Worm (Caenorhabditis elegans) whole organism, young adult: Measurements from ENCODE around the gene smg-8.

ENCODE experiments used
- B0019.2 ChIP-seq: fragments of 200-800 bp; sonication (Bioruptor generic); conservative IDR thresholded peaks from 2 replicates; pipeline ENCODE4 v1.3.6; 2022; ENCODE audit warnings: missing genetic modification reagents, missing genetic modification characterization, missing compliant biosample characterization
- B0035.1 ChIP-seq: sonication (generic microtip); optimal IDR thresholded peaks from 2 replicates; lab custom pipeline; 2016; ENCODE audit warnings: missing genetic modification characterization, mild to moderate bottlenecking, missing compliant biosample characterization, missing genotype, missing genetic modification reagents
- C17E4.6 ChIP-seq: fragments of 200-800 bp; sonication (Bioruptor generic); IDR thresholded peaks from 2 replicates; pipeline ENCODE4 v1.3.6; 2022; ENCODE audit warnings: missing genetic modification reagents, missing genetic modification characterization, missing compliant biosample characterization
- D2030.7 ChIP-seq: fragments of 200-800 bp; sonication (Bioruptor generic); IDR thresholded peaks from 2 replicates; pipeline ENCODE4 v1.3.6; 2022; ENCODE audit warnings: missing genetic modification reagents, missing genetic modification characterization, missing compliant biosample characterization
- F23B12.7 ChIP-seq: sonication (generic microtip); optimal IDR thresholded peaks from 2 replicates; lab custom pipeline; 2017; ENCODE audit warnings: missing genetic modification characterization, mild to moderate bottlenecking, missing compliant biosample characterization, antibody characterized with exemption, moderate library complexity; ENCODE audit not compliant: insufficient read depth
- F39B2.1 ChIP-seq: fragments of 200-800 bp; sonication (Bioruptor generic); IDR thresholded peaks from 2 replicates; pipeline ENCODE4 v1.3.6; 2022; ENCODE audit warnings: missing genetic modification reagents, missing genetic modification characterization, missing compliant biosample characterization
- F55B11.4 ChIP-seq: sonication (generic microtip); optimal IDR thresholded peaks from 2 replicates; lab custom pipeline; 2016; ENCODE audit warnings: missing compliant biosample characterization, missing genetic modification characterization, borderline replicate concordance; ENCODE audit not compliant: insufficient read depth
- F57C9.4 ChIP-seq: sonication (generic microtip); optimal IDR thresholded peaks from 2 replicates; lab custom pipeline; 2017; ENCODE audit warnings: mild to moderate bottlenecking, missing genetic modification characterization, missing compliant biosample characterization
- T26A5.8 ChIP-seq: sonication (generic microtip); optimal IDR thresholded peaks from 2 replicates; lab custom pipeline; 2016; ENCODE audit warnings: missing genetic modification characterization, missing compliant biosample characterization
- Y53G8AR.9 ChIP-seq: fragments of 200-800 bp; sonication (Bioruptor generic); conservative IDR thresholded peaks from 2 replicates; pipeline ENCODE4 v1.3.6; 2022; ENCODE audit warnings: missing genetic modification reagents, missing genetic modification characterization, missing compliant biosample characterization
- Y67H2A.10 ChIP-seq: fragments of 200-800 bp; sonication (Bioruptor generic); conservative IDR thresholded peaks from 2 replicates; pipeline ENCODE4 v1.3.6; 2022; ENCODE audit warnings: missing genetic modification reagents, missing genetic modification characterization, missing compliant biosample characterization
- athp-1 ChIP-seq: sonication (generic microtip); optimal IDR thresholded peaks from 2 replicates; lab custom pipeline; 2017; ENCODE audit warnings: mild to moderate bottlenecking, missing genetic modification characterization, missing compliant biosample characterization
- cebp-1 ChIP-seq, 2 experiments: fragments of 200-800 bp in 1 of 2; sonication (Bioruptor generic) in 1 of 2; sonication (generic microtip) in 1 of 2; IDR thresholded peaks in 1 of 2; optimal IDR thresholded peaks in 1 of 2; 2 replicates each; pipeline versions ENCODE4 v1.3.6 to Lab custom; 2017 to 2022; ENCODE audit warnings: missing compliant biosample characterization in 2 of 2, missing genetic modification characterization in 2 of 2, mild to moderate bottlenecking in 1 of 2, missing genetic modification reagents in 1 of 2, moderate library complexity in 1 of 2
- dpl-1 ChIP-seq: fragments of 150-350 bp; optimal IDR thresholded peaks from 2 replicates; lab custom pipeline; 2014; ENCODE audit warnings: missing biosample characterization, missing genetic modification reagents, missing genetic modification characterization
- egl-18 ChIP-seq: fragments of 200-800 bp; sonication (Bioruptor generic); IDR thresholded peaks from 2 replicates; pipeline ENCODE4 v1.3.6; 2022; ENCODE audit warnings: missing genetic modification reagents, missing genetic modification characterization, missing compliant biosample characterization
- ets-4 ChIP-seq: fragments of 200-800 bp; sonication (Bioruptor generic); optimal IDR thresholded peaks from 2 replicates; lab custom pipeline; 2018; ENCODE audit warnings: mild to moderate bottlenecking, missing genetic modification characterization, missing compliant biosample characterization
- fkh-3 ChIP-seq: sonication (generic microtip); optimal IDR thresholded peaks from 2 replicates; lab custom pipeline; 2016; ENCODE audit warnings: mild to moderate bottlenecking, missing genetic modification characterization, missing compliant biosample characterization
- him-1 ChIP-seq: sonication (generic microtip); optimal IDR thresholded peaks from 2 replicates; lab custom pipeline; 2016; ENCODE audit warnings: missing genotype, missing genetic modification reagents, missing genetic modification characterization, missing compliant biosample characterization
- hmg-1.2 ChIP-seq: fragments of 200-800 bp; sonication (Bioruptor generic); IDR thresholded peaks from 2 replicates; pipeline ENCODE4 v1.3.6; 2022; ENCODE audit warnings: missing genetic modification reagents, missing genetic modification characterization, missing compliant biosample characterization
- hrde-1 ChIP-seq: sonication (generic microtip); optimal IDR thresholded peaks from 2 replicates; lab custom pipeline; 2016; ENCODE audit warnings: missing genetic modification characterization, mild to moderate bottlenecking, missing compliant biosample characterization, moderate library complexity, missing genotype, missing genetic modification reagents, borderline replicate concordance
- lag-1 ChIP-seq: fragments of 200-800 bp; sonication (Bioruptor generic); IDR thresholded peaks from 2 replicates; pipeline ENCODE4 v1.3.6; 2022; ENCODE audit warnings: missing genetic modification reagents, missing genetic modification characterization, missing compliant biosample characterization
- lin-26 ChIP-seq: fragments of 200-800 bp; sonication (Bioruptor generic); IDR thresholded peaks from 2 replicates; pipeline ENCODE4 v1.3.6; 2022; ENCODE audit warnings: missing genetic modification reagents, missing genetic modification characterization, missing compliant biosample characterization
- lin-54 ChIP-seq: fragments of 200-800 bp; sonication (Bioruptor generic); optimal IDR thresholded peaks from 2 replicates; lab custom pipeline; 2018; ENCODE audit warnings: mild to moderate bottlenecking, missing genetic modification characterization, missing compliant biosample characterization
- lsy-27 ChIP-seq: sonication (generic microtip); optimal IDR thresholded peaks from 2 replicates; lab custom pipeline; 2017; ENCODE audit warnings: missing genetic modification characterization, mild to moderate bottlenecking, missing compliant biosample characterization, antibody characterized with exemption, missing genotype, borderline replicate concordance; ENCODE audit not compliant: insufficient read depth
- madf-6 ChIP-seq: fragments of 200-800 bp; sonication (Bioruptor generic); IDR thresholded peaks from 2 replicates; pipeline ENCODE4 v1.3.6; 2022; ENCODE audit warnings: missing genetic modification reagents, missing genetic modification characterization, missing compliant biosample characterization
- mes-4 ChIP-seq: sonication (generic microtip); optimal IDR thresholded peaks from 2 replicates; lab custom pipeline; 2016; ENCODE audit warnings: missing genotype, missing genetic modification characterization, missing compliant biosample characterization
- nfya-2 ChIP-seq: fragments of 200-800 bp; sonication (Bioruptor generic); IDR thresholded peaks from 2 replicates; pipeline ENCODE4 v1.3.6; 2022; ENCODE audit warnings: missing genetic modification reagents, missing genetic modification characterization, missing compliant biosample characterization
- nhr-179 ChIP-seq: sonication (generic microtip); optimal IDR thresholded peaks from 2 replicates; lab custom pipeline; 2016; ENCODE audit warnings: mild to moderate bottlenecking, missing genetic modification characterization, missing compliant biosample characterization
- nhr-27 ChIP-seq: fragments of 200-800 bp; sonication (Bioruptor generic); optimal IDR thresholded peaks from 2 replicates; lab custom pipeline; 2018; ENCODE audit warnings: mild to moderate bottlenecking, missing genetic modification characterization, moderate library complexity, missing compliant biosample characterization
- pbrm-1 ChIP-seq: fragments of 200-800 bp; sonication (Bioruptor generic); IDR thresholded peaks from 2 replicates; pipeline ENCODE4 v1.3.6; 2022; ENCODE audit warnings: missing genetic modification reagents, missing genetic modification characterization, missing compliant biosample characterization
- pha-4 ChIP-seq: fragments of 150-350 bp; sonication (generic microtip); optimal IDR thresholded peaks from 2 replicates; lab custom pipeline; 2014; ENCODE audit warnings: missing biosample characterization, missing genetic modification reagents, missing genetic modification characterization
- rec-8 ChIP-seq, 2 experiments: sonication (generic microtip); optimal IDR thresholded peaks; 2 replicates each; lab custom pipeline; 2016; ENCODE audit warnings: mild to moderate bottlenecking in 2 of 2, missing genetic modification characterization in 2 of 2, missing genetic modification reagents in 2 of 2, missing genotype in 2 of 2, missing biosample characterization in 1 of 2, missing compliant biosample characterization in 1 of 2, moderate library complexity in 1 of 2
- rpc-1 ChIP-seq, 2 experiments: fragments of 150-350 bp in 1 of 2; sonication (generic microtip) in 1 of 2; optimal IDR thresholded peaks; 2 replicates each; lab custom pipeline; 2014 to 2018; ENCODE audit warnings: missing biosample characterization in 1 of 2, missing genetic modification characterization in 1 of 2, missing genetic modification reagents in 1 of 2, missing genotype in 1 of 2
- sdz-38 ChIP-seq: sonication (generic microtip); optimal IDR thresholded peaks from 2 replicates; lab custom pipeline; 2016; ENCODE audit warnings: missing genotype, missing genetic modification characterization, missing compliant biosample characterization
- snpc-1.1 ChIP-seq: sonication (generic microtip); optimal IDR thresholded peaks from 2 replicates; lab custom pipeline; 2017; ENCODE audit warnings: missing genetic modification characterization, mild to moderate bottlenecking, missing compliant biosample characterization, antibody characterized with exemption, moderate library complexity, missing genotype, missing genetic modification reagents; ENCODE audit not compliant: insufficient read depth
- snpc-4 ChIP-seq, 5 experiments: fragments of 150-350 bp in 1 of 5; sonication (generic microtip) in 4 of 5; optimal IDR thresholded peaks; 2 replicates each; lab custom pipeline; 2014 to 2018; ENCODE audit warnings: missing genetic modification characterization in 5 of 5, missing biosample characterization in 3 of 5, antibody characterized with exemption in 2 of 5, mild to moderate bottlenecking in 2 of 5, missing compliant biosample characterization in 2 of 5, missing genotype in 2 of 5, moderate library complexity in 2 of 5, missing genetic modification reagents in 1 of 5
- sptf-2 ChIP-seq: fragments of 200-800 bp; sonication (Bioruptor generic); optimal IDR thresholded peaks from 2 replicates; lab custom pipeline; 2018; ENCODE audit warnings: mild to moderate bottlenecking, missing genetic modification characterization, missing compliant biosample characterization
- tbp1 ChIP-seq: fragments of 200-800 bp; sonication (Bioruptor generic); optimal IDR thresholded peaks from 2 replicates; lab custom pipeline; 2018; ENCODE audit warnings: mild to moderate bottlenecking, missing genetic modification characterization, missing compliant biosample characterization
- unc-130 ChIP-seq: sonication (generic microtip); optimal IDR thresholded peaks from 2 replicates; lab custom pipeline; 2016; ENCODE audit warnings: missing genetic modification reagents, missing genetic modification characterization, missing compliant biosample characterization
- unc-62 ChIP-seq: fragments of 150-350 bp; optimal IDR thresholded peaks from 2 replicates; lab custom pipeline; 2014; ENCODE audit warnings: missing biosample characterization, missing genetic modification reagents, missing genetic modification characterization
- xnd-1 ChIP-seq: sonication (generic microtip); optimal IDR thresholded peaks from 2 replicates; lab custom pipeline; 2016; ENCODE audit warnings: missing genotype, missing genetic modification reagents, missing genetic modification characterization, missing compliant biosample characterization
- ztf-22 ChIP-seq: fragments of 200-800 bp; sonication (Bioruptor generic); optimal IDR thresholded peaks from 2 replicates; lab custom pipeline; 2018; ENCODE audit warnings: mild to moderate bottlenecking, missing genetic modification characterization, moderate library complexity, missing compliant biosample characterization
- ztf-26 ChIP-seq: sonication (generic microtip); optimal IDR thresholded peaks from 2 replicates; lab custom pipeline; 2017; ENCODE audit warnings: missing genetic modification characterization, missing compliant biosample characterization
- ztf-28 ChIP-seq: fragments of 200-800 bp; sonication (Bioruptor generic); IDR thresholded peaks from 2 replicates; pipeline ENCODE4 v1.3.6; 2022; ENCODE audit warnings: missing genetic modification reagents, missing genetic modification characterization, missing compliant biosample characterization
- ztf-3 ChIP-seq: fragments of 200-800 bp; sonication (Bioruptor generic); optimal IDR thresholded peaks from 2 replicates; lab custom pipeline; 2018; ENCODE audit warnings: mild to moderate bottlenecking, missing genetic modification characterization, missing compliant biosample characterization

smg-8 gene

DNA sequence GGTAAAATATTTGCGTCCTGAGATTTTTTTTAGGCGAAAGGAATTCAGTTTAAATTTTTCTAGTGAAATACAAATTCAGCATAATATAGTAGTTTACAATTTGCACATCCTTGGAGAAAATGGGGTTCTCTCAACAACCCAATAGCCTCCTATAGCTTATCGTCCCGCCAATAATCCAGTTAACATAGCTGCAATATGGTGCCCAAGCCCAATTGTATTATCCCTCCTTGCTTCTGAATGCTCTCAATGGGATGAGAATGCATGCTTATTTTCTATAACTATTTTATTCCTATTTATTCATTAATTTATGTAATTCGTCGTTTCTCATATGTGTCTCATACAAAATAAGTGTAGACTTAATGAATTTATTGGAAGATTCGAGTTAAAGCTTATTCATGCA, 28.8 kb downstream of the smg-8 start:
- TF ChIP-seq unc-62 (GFP tag; lab: Kevin White, UChicago): no peak
- TF ChIP-seq him-1 (tag; lab: Kevin White, UChicago): peak; percentile 64

DNA sequence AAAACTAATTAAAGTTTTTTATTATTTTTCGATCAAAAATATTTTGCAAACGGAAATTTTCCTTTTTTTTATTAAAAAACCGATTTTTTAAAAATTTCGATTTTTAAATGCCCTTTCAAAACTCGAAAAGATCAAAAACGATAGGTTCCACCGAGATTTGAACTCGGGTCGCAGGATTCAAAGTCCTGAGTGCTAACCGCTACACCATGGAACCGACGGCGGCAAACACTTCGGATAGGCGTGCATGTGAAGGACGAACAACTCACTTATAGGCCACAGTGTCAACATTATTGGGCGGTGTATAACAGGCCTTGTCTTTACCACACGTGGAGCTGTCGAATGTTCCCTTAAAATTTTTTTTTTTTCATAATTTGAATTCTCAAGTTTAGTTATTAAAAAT, 33.5 kb downstream of the smg-8 start:
- no peak for TF ChIP-seq madf-6
- no peak for TF ChIP-seq nhr-179 (tag; lab: Kevin White, UChicago)
- no peak for TF ChIP-seq rec-8 (tag; optimal IDR thresholded peaks at IDR 0.05; lab: Kevin White, UChicago)
- TF ChIP-seq hrde-1: no peak
- TF ChIP-seq snpc-1.1: no peak
- TF ChIP-seq B0019.2 (GFP tag; lab: Robert Waterston, UW): no peak
- no peak for TF ChIP-seq F55B11.4
- TF ChIP-seq fkh-3 (tag; lab: Kevin White, UChicago): no peak
- no peak for TF ChIP-seq nhr-27 (tag; lab: Kevin White, UChicago)
- TF ChIP-seq cebp-1 (GFP tag; IDR thresholded peaks at IDR 0.05; lab: Robert Waterston, UW): no peak
- TF ChIP-seq cebp-1 (tag; optimal IDR thresholded peaks at IDR 0.05; lab: Kevin White, UChicago): no peak
- no peak for TF ChIP-seq ztf-26 (tag; lab: Kevin White, UChicago)
- no peak for TF ChIP-seq mes-4 (tag; lab: Kevin White, UChicago)
- TF ChIP-seq ztf-22 (GFP tag; lab: Kevin White, UChicago): no peak
- no peak for TF ChIP-seq ztf-3 (GFP tag; lab: Kevin White, UChicago)
- TF ChIP-seq unc-130: no peak
- peak; percentile 18 for TF ChIP-seq lin-54 (GFP tag; lab: Kevin White, UChicago)
- TF ChIP-seq F39B2.1 (GFP tag; lab: Robert Waterston, UW): no peak
- no peak for TF ChIP-seq xnd-1
- TF ChIP-seq F57C9.4 (tag; lab: Kevin White, UChicago): no peak
- TF ChIP-seq Y67H2A.10 (GFP tag; lab: Robert Waterston, UW): no peak
- TF ChIP-seq sptf-2 (GFP tag; lab: Kevin White, UChicago): no peak
- TF ChIP-seq T26A5.8 (tag; lab: Kevin White, UChicago): no peak
- TF ChIP-seq snpc-4 (GFP tag; optimal IDR thresholded peaks at IDR 0.05; lab: Kevin White, UChicago): no peak
- TF ChIP-seq snpc-4 (tag; optimal IDR thresholded peaks at IDR 0.05; lab: Kevin White, UChicago): peak in 1 of 4 experiments; percentile 27
- TF ChIP-seq athp-1 (tag; lab: Kevin White, UChicago): no peak
- TF ChIP-seq tbp1 (GFP tag; lab: Kevin White, UChicago): peak; percentile 86
- no peak for TF ChIP-seq ets-4 (GFP tag; lab: Kevin White, UChicago)
- no peak for TF ChIP-seq F23B12.7 (tag; lab: Kevin White, UChicago)
- TF ChIP-seq egl-18: no peak
- TF ChIP-seq pbrm-1: no peak
- TF ChIP-seq hmg-1.2 (GFP tag; lab: Robert Waterston, UW): peak; percentile 39
- TF ChIP-seq lin-26: no peak
- TF ChIP-seq sdz-38 (tag; lab: Kevin White, UChicago): no peak
- TF ChIP-seq unc-62 (GFP tag; lab: Kevin White, UChicago): no peak
- no peak for TF ChIP-seq B0035.1 (tag; lab: Kevin White, UChicago)
- no peak for TF ChIP-seq D2030.7 (GFP tag; lab: Robert Waterston, UW)
- no peak for TF ChIP-seq ztf-28 (GFP tag; lab: Robert Waterston, UW)
- no peak for TF ChIP-seq C17E4.6 (GFP tag; lab: Robert Waterston, UW)
- no peak for TF ChIP-seq nfya-2 (GFP tag; lab: Robert Waterston, UW)
- TF ChIP-seq lsy-27 (tag; lab: Kevin White, UChicago): no peak
- TF ChIP-seq Y53G8AR.9 (GFP tag; lab: Robert Waterston, UW): no peak
- no peak for TF ChIP-seq dpl-1 (GFP tag; lab: Kevin White, UChicago)
- TF ChIP-seq lag-1 (GFP tag; lab: Robert Waterston, UW): no peak
- no peak for TF ChIP-seq pha-4
- peak; percentile 50 for TF ChIP-seq rpc-1 (optimal IDR thresholded peaks at IDR 0.05; lab: Kevin White, UChicago)
- TF ChIP-seq rpc-1 (tag; optimal IDR thresholded peaks at IDR 0.05; lab: Kevin White, UChicago): peak; percentile 70
